Worm (Caenorhabditis elegans): Measurements from ENCODE around the gene F53F8.6.

DNA sequence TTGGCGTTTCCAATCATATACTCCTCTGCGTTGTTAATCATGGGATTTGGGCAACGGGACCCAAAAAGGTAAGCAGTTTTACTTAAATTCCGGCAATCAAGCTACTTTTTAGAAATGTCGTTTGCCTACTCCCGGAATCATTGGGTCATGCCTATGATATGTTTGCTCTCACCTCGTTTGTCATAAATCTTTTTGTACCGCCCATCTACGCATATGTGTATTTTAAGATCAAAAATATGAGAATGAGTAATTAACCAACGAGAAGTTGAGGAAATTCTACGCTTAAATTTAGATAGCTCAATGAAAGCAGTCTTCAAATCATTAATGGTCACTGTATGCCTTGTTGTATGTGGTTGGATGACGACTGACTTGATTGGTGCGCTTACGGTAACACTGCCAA, 21.7 kb upstream of the F53F8.6 start:
- TF ChIP-seq ces-1 (GFP tag; optimal IDR thresholded peaks at IDR 0.05) (no peak), nhr-28 (tag; optimal IDR thresholded peaks at IDR 0.05) (no peak)
